Fruit fly (Drosophila melanogaster) ovary, adult (tissue): Measurements from ENCODE around the gene Sodh1.

Experiments
- CG17801 ChIP-seq: fragments of 200-800 bp; optimal IDR thresholded peaks from 2 replicates; lab custom pipeline; 2019; ENCODE audit warnings: missing biosample characterization, mild to moderate bottlenecking, missing genetic modification characterization, moderate library complexity; ENCODE audit not compliant: partially characterized antibody

Sodh1 gene

DNA sequence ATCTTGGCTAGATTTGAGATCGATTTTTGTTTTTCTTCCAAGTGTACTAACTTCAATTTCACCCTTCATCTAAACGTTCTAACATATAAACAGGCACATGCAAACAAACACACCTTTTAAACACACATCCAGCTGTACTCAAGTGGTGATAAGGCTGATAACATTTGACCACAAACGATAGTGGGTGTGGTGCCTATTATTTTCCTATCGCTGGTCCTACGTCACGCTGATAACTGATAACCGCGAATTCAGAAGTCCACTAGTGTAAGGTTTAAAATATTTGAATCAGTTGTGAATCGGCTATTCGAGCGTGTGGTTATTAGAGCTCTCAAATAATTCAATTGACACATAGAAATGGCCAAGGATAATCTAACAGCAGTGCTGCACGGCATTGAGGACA, at the start of gene Sodh1:
Sodh1 (plus strand) TSS at position 94 of the 400 bp plus-strand sequence.
- TF ChIP-seq CG17801: no peak

dm6 chr3R:7004496-7005206, 47.5 kb upstream of the Sodh1 start:
- no peak for TF ChIP-seq CG17801

dm6 chr3R:7006934-7007333, 45.2 kb upstream of the Sodh1 start:
- no peak for TF ChIP-seq CG17801

DNA sequence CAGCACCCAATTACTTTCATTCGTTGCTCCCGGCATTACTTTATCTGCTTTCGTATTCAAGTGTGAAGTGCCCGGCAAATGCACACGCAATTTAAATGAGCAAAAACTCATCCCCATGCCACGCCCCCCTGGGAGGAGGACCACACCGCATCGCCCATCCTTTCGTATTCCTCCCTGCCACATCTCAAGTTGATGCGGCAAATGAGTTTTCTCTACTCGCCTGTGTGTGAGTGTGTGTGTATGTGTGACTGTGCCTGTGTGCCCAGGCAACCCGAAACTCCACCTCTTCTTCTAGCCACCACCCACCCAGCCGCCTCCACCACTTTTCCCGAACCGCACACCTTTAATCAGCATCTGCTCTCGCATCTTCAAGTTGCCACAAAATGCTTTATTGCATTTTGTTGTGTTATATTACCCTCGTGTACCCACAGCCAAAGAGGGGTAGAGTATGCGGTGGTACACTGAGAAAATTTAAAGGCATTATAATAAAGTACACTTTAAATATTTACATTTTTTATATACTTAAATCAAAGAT, 41.0 kb upstream of the Sodh1 start:
- TF ChIP-seq CG17801: no peak

- TF ChIP-seq CG17801: no peak
These were observed 27.6 kb upstream of the Sodh1 start for dm6 chr3R:7024574-7024973.

DNA sequence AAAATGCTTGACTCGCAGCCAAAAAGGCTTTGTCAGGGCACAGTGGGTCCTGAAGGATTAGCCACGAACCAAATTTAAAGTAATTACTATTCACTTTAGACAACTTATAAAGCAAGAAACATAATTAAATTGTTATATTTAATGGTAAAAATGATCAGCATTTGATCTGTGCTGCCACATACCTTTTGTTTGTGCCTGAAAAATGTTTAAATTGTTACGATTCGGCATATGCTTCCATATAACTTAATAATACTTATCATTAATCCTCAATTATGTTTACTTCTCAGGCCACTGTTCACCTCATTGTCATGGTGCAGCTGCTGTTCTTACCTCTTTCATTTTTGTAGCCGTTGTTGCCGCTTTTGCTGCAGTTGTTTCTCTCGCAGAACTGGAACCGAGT, 26.9 kb upstream of the Sodh1 start:
- no peak for TF ChIP-seq CG17801

DNA sequence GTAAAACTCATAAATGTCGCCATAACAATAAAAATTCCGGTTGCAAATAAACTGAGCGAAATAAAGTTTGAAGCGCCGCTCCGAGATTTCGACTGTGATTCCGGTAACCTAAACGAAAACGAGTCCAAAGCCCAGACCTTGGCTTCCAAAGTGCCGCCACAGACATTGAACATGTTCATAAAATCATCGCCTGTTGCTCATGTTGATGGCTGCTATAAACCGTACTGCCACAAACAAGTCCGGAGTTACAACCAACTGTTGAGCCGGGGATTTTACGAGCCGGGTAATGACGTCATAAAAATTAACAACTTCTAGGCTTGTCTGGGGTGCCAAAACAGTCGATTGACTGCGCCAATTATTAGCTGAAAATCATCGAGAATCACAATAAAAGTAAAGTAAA, 23.6 kb upstream of the Sodh1 start:
- no peak for TF ChIP-seq CG17801

- no peak for TF ChIP-seq CG17801
These were observed 22.7 kb upstream of the Sodh1 start for dm6 chr3R:7029434-7029833.

- no peak for TF ChIP-seq CG17801
These were observed 20.6 kb upstream of the Sodh1 start for dm6 chr3R:7031553-7031952.

DNA sequence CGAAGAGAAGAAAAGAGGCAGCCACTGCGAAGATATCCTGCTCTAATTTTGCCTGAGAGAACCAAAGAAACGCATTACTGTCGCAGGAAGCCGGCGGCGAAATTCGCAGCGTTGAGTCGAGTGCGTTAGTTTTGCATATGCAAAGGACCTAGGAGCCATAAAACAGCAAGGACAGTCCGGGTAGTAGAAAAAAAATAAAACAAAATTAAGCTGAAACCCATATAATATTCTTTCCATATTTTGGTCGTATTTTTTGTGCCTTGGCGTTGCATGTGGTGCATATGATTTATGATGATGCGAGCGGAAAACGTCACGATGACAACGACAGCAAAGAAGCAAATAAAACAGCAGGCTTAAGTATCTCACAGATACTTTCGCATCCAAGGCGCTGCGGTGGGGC, 18.4 kb upstream of the Sodh1 start:
- TF ChIP-seq CG17801: no peak

DNA sequence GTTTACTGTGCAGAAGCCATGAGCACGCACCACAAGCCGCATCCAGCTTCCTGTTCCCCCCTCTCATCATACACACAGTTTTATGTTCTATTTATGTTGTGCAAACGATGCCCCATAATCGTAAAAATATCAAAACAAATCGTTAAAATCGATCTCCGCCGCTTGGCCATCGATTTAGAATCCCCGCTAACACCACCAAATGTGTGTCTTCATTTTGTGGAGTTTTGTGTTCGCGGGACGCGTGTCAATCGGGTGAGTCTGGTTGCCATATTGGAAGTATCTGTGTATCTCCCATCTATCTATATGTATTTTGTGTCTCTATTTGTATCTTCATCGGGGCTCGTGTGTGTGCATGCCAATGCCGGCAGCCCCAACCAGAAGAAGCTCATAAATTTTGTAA, 17.7 kb upstream of the Sodh1 start:
- no peak for TF ChIP-seq CG17801

DNA sequence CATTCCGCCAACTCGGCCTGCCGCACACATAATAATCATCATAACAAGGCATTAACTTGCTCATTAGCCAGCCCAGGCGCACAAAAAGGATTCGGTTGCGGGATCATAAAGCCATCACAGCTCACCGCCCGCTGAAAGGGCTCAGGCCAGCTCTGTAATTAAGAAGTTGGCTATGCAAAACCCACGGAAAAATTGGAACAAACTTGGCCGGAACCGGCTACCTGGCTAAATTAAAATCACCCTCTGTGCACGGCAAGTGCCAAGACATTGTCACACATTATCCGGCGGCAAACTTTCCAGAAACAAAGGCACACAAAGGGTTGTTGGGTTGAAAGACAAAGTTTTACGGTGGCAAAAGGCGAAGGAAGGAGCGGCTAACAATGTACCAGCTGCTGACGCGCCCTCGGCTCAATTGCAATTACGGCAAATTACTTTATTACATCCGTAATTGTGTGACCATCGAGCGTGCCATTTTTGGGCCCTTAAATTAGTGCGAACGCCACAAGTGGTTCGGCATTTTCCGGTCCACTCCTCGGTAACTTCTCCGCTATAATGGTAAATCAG, 16.4 kb upstream of the Sodh1 start:
- TF ChIP-seq CG17801: no peak

dm6 chr3R:7037250-7037802, 14.8 kb upstream of the Sodh1 start:
- no peak for TF ChIP-seq CG17801

- TF ChIP-seq CG17801: no peak
These were observed 11.2 kb upstream of the Sodh1 start for dm6 chr3R:7040894-7041293.

DNA sequence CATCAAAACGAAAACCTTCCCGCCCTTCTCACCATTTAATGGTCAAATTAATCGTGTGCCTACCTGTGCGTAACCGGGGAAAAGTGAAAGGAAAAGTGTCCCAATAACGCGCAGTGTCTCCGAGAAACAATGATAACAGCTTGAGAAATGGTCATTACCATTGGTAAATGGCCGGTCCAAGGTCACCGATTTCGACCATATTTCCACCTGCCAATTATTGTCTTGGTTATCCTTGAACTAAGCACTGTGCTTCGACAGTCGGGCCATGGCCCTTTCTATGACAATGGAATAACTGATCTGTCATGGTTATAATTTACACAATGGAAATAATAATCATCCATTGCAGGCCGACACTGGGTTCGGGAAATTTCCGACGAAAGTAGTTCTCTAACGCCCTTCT, 8.1 kb upstream of the Sodh1 start:
- no peak for TF ChIP-seq CG17801

dm6 chr3R:7054286-7054685, 2.2 kb downstream of the Sodh1 start, which contains the start of gene CG1979:
CG1979 (plus strand) TSS chr3R:7054586.
- TF ChIP-seq CG17801: no peak

DNA sequence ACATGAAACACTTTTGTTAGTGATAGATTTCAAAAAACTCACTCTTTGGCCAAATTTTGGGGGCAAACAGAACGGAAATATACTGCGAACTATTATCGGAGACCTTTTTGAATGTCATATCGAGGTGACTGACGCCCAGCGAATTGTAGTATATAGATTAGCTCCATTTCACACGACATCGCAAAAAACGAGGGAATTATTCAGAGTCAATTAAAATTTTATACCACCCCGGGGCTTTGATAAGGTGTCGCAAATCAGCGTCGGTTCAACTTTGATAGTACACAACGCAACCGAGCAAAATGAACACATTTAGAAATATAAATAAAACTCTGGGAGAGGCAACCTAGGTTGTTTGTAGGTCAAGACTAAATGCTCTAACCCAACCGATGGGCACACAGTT, 5.9 kb downstream of the Sodh1 start:
- no peak for TF ChIP-seq CG17801

DNA sequence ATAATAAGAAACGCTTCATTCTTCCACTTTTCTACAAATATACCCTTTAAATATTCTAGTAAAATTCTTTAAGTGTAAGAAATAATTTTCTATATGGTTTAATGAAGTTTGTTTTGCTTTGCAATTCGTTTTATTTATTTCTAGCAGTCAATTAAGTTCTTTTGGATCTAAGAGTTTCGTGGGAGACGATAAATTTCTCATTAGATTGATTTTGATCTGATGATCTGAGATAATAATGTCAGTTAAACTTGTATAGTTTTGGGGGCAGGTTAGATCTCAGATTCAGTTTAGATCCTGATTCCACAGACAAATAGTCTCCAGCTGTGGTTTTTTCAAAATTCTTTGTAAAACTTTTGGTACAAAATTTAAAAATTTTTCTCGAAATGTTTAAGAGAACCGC, 6.9 kb downstream of the Sodh1 start, which contains the start of gene dj:
dj (plus strand) TSS at position 301 of the 400 bp plus-strand sequence.
- TF ChIP-seq CG17801: no peak
